Worm (Caenorhabditis elegans) whole organism, L2 larva: ENCODE measurements around the gene cey-4.

Experiments
- F13H6.1 ChIP-seq: sonication (generic microtip); optimal IDR thresholded peaks from 2 replicates; lab custom pipeline; 2016; ENCODE audit warnings: missing genetic modification characterization, missing compliant biosample characterization
- R02D3.7 ChIP-seq: fragments of 150-350 bp; optimal IDR thresholded peaks from 2 replicates; lab custom pipeline; 2014; ENCODE audit warnings: missing biosample characterization, missing genetic modification characterization
- Y55F3AM.14 ChIP-seq: fragments of 200-800 bp; sonication (Bioruptor generic); optimal IDR thresholded peaks from 2 replicates; lab custom pipeline; 2018; ENCODE audit warnings: mild to moderate bottlenecking, missing genetic modification characterization, missing compliant biosample characterization
- ZK546.5 ChIP-seq: sonication (generic microtip); optimal IDR thresholded peaks from 2 replicates; lab custom pipeline; 2017; ENCODE audit warnings: missing biosample characterization, missing genetic modification characterization
- alr-1 ChIP-seq: fragments of 150-350 bp; optimal IDR thresholded peaks from 2 replicates; lab custom pipeline; 2014; ENCODE audit warnings: missing biosample characterization, missing genetic modification characterization
- aly-2 ChIP-seq: fragments of 150-350 bp; optimal IDR thresholded peaks from 2 replicates; lab custom pipeline; 2014; ENCODE audit warnings: missing biosample characterization, missing genetic modification characterization
- blmp-1 ChIP-seq: sonication (generic microtip); optimal IDR thresholded peaks from 2 replicates; lab custom pipeline; 2017; ENCODE audit warnings: missing genetic modification characterization, mild to moderate bottlenecking, missing compliant biosample characterization, antibody characterized with exemption, moderate library complexity; ENCODE audit not compliant: insufficient read depth
- ceh-16 ChIP-seq: fragments of 150-350 bp; optimal IDR thresholded peaks from 2 replicates; lab custom pipeline; 2014; ENCODE audit warnings: missing biosample characterization, missing genetic modification characterization
- ceh-82 ChIP-seq: fragments of 150-350 bp; optimal IDR thresholded peaks from 2 replicates; lab custom pipeline; 2014; ENCODE audit warnings: missing biosample characterization, missing genetic modification characterization
- crh-2 ChIP-seq: sonication (generic microtip); optimal IDR thresholded peaks from 2 replicates; lab custom pipeline; 2017; ENCODE audit warnings: missing biosample characterization, missing genetic modification characterization
- egl-27 ChIP-seq: sonication (generic microtip); optimal IDR thresholded peaks from 3 replicates; lab custom pipeline; 2017; ENCODE audit warnings: missing biosample characterization, missing genetic modification reagents, missing genetic modification characterization
- elt-1 ChIP-seq: fragments of 150-350 bp; optimal IDR thresholded peaks from 2 replicates; lab custom pipeline; 2014; ENCODE audit warnings: missing biosample characterization, missing genetic modification characterization
- elt-3 ChIP-seq: sonication (generic microtip); optimal IDR thresholded peaks from 2 replicates; lab custom pipeline; 2017; ENCODE audit warnings: missing biosample characterization, missing genetic modification characterization
- gmeb-1 ChIP-seq: fragments of 150-350 bp; optimal IDR thresholded peaks from 2 replicates; lab custom pipeline; 2014; ENCODE audit warnings: missing biosample characterization, missing genetic modification characterization
- lin-11 ChIP-seq: fragments of 150-350 bp; sonication (generic microtip); optimal IDR thresholded peaks from 2 replicates; lab custom pipeline; 2014; ENCODE audit warnings: missing biosample characterization, missing genetic modification characterization, inconsistent platforms, mixed read lengths
- lin-39 ChIP-seq: fragments of 150-350 bp; optimal IDR thresholded peaks from 2 replicates; lab custom pipeline; 2014; ENCODE audit warnings: missing biosample characterization, missing genetic modification reagents, missing genetic modification characterization
- mab-5 ChIP-seq: fragments of 150-350 bp; optimal IDR thresholded peaks from 2 replicates; lab custom pipeline; 2014; ENCODE audit warnings: missing biosample characterization, missing genetic modification characterization
- mbf-1 ChIP-seq: sonication (generic microtip); optimal IDR thresholded peaks from 2 replicates; lab custom pipeline; 2017; ENCODE audit warnings: missing biosample characterization, missing genetic modification characterization
- mdl-1 ChIP-seq, 2 experiments: fragments of 150-350 bp in 1 of 2; sonication (generic microtip) in 1 of 2; optimal IDR thresholded peaks; 2 replicates each; lab custom pipeline; 2017; ENCODE audit warnings: missing biosample characterization in 2 of 2, missing genetic modification characterization in 2 of 2
- nhr-10 ChIP-seq: sonication (generic microtip); optimal IDR thresholded peaks from 2 replicates; lab custom pipeline; 2017; ENCODE audit warnings: missing biosample characterization, missing genetic modification characterization
- nhr-12 ChIP-seq: fragments of 150-350 bp; optimal IDR thresholded peaks from 2 replicates; lab custom pipeline; 2014; ENCODE audit warnings: missing biosample characterization, missing genetic modification characterization
- nhr-21 ChIP-seq: fragments of 150-350 bp; optimal IDR thresholded peaks from 2 replicates; lab custom pipeline; 2014; ENCODE audit warnings: missing biosample characterization, missing genetic modification characterization
- nhr-25 ChIP-seq: fragments of 150-350 bp; sonication (generic microtip); optimal IDR thresholded peaks from 3 replicates; lab custom pipeline; 2014; ENCODE audit warnings: missing biosample characterization, missing genetic modification characterization
- nhr-6 ChIP-seq: fragments of 150-350 bp; optimal IDR thresholded peaks from 2 replicates; lab custom pipeline; 2014; ENCODE audit warnings: missing biosample characterization, missing genetic modification characterization
- peb-1 ChIP-seq: fragments of 150-350 bp; optimal IDR thresholded peaks from 2 replicates; lab custom pipeline; 2014; ENCODE audit warnings: missing biosample characterization, missing genetic modification characterization
- skn-1 ChIP-seq: sonication (generic microtip); optimal IDR thresholded peaks from 2 replicates; lab custom pipeline; 2017; ENCODE audit warnings: missing biosample characterization, missing genetic modification characterization
- sma-3 ChIP-seq: sonication (generic microtip); optimal IDR thresholded peaks from 2 replicates; lab custom pipeline; 2016; ENCODE audit warnings: missing genetic modification reagents, missing genetic modification characterization, missing compliant biosample characterization
- sma-9 ChIP-seq, 2 experiments: fragments of 150-350 bp in 1 of 2; sonication (generic microtip) in 1 of 2; optimal IDR thresholded peaks; 2 replicates each; lab custom pipeline; 2014 to 2016; ENCODE audit warnings: missing genetic modification characterization in 2 of 2, mild to moderate bottlenecking in 1 of 2, missing biosample characterization in 1 of 2, missing compliant biosample characterization in 1 of 2, missing genetic modification reagents in 1 of 2, moderate library complexity in 1 of 2
- unc-39 ChIP-seq: fragments of 150-350 bp; optimal IDR thresholded peaks from 2 replicates; lab custom pipeline; 2014; ENCODE audit warnings: missing biosample characterization, missing genetic modification characterization
- unc-55 ChIP-seq: fragments of 150-350 bp; sonication (generic microtip); optimal IDR thresholded peaks from 3 replicates; lab custom pipeline; 2014; ENCODE audit warnings: missing biosample characterization, missing genetic modification reagents, missing genetic modification characterization
- unc-62 ChIP-seq: fragments of 150-350 bp; optimal IDR thresholded peaks from 2 replicates; lab custom pipeline; 2014; ENCODE audit warnings: missing biosample characterization, missing genetic modification reagents, missing genetic modification characterization
- ztf-1 ChIP-seq: fragments of 200-800 bp; sonication (Bioruptor generic); conservative IDR thresholded peaks from 2 replicates; pipeline ENCODE4 v1.3.6; 2022; ENCODE audit warnings: missing genetic modification characterization, missing compliant biosample characterization
- ztf-11 ChIP-seq: sonication (generic microtip); optimal IDR thresholded peaks from 2 replicates; lab custom pipeline; 2017; ENCODE audit warnings: missing biosample characterization, missing genetic modification characterization

Gene cey-4

DNA sequence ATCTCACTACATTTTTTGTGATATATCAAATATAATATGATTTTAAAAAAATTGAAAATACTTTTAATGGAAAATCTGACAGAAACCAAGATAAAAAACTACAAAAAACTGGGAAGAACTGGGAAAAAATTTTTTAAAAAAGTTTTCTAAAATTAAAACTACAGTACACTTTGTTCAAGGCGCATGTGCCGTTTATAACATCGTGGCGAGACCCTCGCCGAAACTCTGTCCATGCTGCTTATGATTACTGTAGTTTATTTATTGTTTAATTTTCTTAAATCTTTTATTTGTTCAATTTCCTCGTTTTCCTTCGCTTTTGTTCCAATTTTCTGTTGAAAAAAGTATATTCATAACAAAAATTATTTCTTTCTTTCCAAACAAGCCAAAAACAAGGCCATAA, 13.0 kb upstream of the cey-4 start, which contains the start of gene athp-1:
TSS of gene athp-1 (plus strand) at position 305 of the 400 bp plus-strand sequence.
- TF ChIP-seq nhr-12 (tag; lab: Kevin White, UChicago): no peak
- TF ChIP-seq mab-5: no peak
- TF ChIP-seq sma-3 (GFP tag; lab: Kevin White, UChicago): no peak
- no peak for TF ChIP-seq F13H6.1 (tag; lab: Kevin White, UChicago)
- TF ChIP-seq ztf-11: no peak
- TF ChIP-seq ztf-1 (GFP tag; lab: Robert Waterston, UW): no peak
- TF ChIP-seq unc-62 (GFP tag; lab: Kevin White, UChicago): no peak
- TF ChIP-seq ZK546.5 (tag; lab: Kevin White, UChicago): no peak
- no peak for TF ChIP-seq nhr-6

DNA sequence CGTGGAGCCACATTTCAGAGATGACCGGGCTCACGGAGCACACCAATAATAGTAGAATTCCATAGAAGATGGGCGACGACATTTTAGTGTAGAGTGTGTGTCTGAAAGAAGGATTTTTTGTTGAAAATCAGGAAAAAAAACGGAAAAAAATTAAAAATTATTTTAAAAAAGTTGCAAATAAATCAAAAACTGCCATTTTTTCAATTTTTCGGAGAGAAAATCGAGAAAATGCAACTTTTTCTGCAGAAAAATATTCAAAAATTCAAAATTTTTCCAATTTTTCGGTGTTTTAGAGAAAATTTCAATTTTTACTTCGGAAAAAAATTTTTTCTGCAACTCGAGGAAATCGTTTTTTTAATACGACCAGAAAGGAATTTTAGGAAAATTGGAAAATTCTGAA, 11.6 kb upstream of the cey-4 start, which contains the start of gene C44B9.3:
TSS of gene C44B9.3 (minus strand) at position 101 of the 400 bp plus-strand sequence.
- no peak for TF ChIP-seq unc-62 (GFP tag; lab: Kevin White, UChicago)
- no peak for TF ChIP-seq nhr-6
- TF ChIP-seq blmp-1: no peak
- TF ChIP-seq mab-5: no peak
- TF ChIP-seq crh-2: no peak
- no peak for TF ChIP-seq sma-9 (GFP tag; optimal IDR thresholded peaks at IDR 0.05; lab: Kevin White, UChicago)
- no peak for TF ChIP-seq sma-9 (tag; optimal IDR thresholded peaks at IDR 0.05; lab: Kevin White, UChicago)
- no peak for TF ChIP-seq egl-27 (tag; lab: Kevin White, UChicago)
- TF ChIP-seq mbf-1: no peak
- no peak for TF ChIP-seq mdl-1 (tag; optimal IDR thresholded peaks at IDR 0.05; lab: Kevin White, UChicago)
- no peak for TF ChIP-seq nhr-10 (tag; lab: Kevin White, UChicago)
- no peak for TF ChIP-seq lin-39

DNA sequence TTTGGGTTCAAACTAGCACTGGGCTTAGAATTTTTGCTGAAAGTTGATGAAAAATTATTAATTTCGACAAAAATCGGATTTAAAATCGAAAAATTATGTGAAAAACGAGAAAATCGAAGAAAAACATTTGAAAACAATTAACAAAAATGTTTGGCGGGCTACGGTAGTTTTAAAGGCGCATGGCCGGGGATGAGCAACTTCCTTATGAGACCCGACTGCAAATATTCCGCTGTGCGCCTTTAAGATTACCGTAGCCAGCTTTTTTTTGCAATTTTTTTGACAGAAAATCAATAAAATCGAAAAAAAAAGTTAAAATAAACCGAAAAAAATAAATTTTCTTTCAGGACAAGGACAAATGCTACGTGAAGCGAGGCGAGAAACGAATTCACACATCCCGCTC, 9.0 kb upstream of the cey-4 start:
- TF ChIP-seq aly-2 (no peak), ztf-11 (no peak), sma-9 (GFP tag; optimal IDR thresholded peaks at IDR 0.05; lab: Kevin White, UChicago) (no peak), sma-9 (tag; optimal IDR thresholded peaks at IDR 0.05; lab: Kevin White, UChicago) (no peak), nhr-12 (tag; lab: Kevin White, UChicago) (no peak), mbf-1 (no peak), R02D3.7 (tag; lab: Kevin White, UChicago) (no peak), crh-2 (no peak), ZK546.5 (tag; lab: Kevin White, UChicago) (no peak), mdl-1 (tag; optimal IDR thresholded peaks at IDR 0.05; lab: Kevin White, UChicago) (no peak), elt-3 (tag; lab: Kevin White, UChicago) (no peak), peb-1 (tag; lab: Kevin White, UChicago) (no peak), Y55F3AM.14 (GFP tag; lab: Kevin White, UChicago) (no peak), nhr-21 (tag; lab: Kevin White, UChicago) (no peak)

DNA sequence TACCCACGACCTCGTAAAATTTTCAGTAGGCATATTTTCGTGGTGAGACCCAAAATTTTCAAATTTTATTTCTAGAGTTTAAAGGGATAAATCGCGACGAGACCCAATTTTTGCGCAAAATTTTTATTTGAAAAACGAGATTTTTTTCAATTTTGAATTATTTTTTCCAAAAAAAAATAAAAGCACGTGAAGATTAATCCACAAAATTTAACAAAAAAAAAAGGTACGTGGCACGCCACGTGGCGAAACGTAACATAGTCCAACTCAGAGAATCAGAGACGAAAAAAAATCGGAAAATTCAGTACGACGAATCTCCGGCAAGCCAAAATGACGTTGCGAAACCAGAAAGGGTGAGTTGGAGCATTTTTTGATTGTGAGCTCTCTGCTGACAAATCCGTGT, 6.6 kb upstream of the cey-4 start, which contains the start of gene C44B9.2:
TSS of gene C44B9.2 (plus strand) at position 301 of the 400 bp plus-strand sequence.
- no peak for TF ChIP-seq nhr-10 (tag; lab: Kevin White, UChicago)
- TF ChIP-seq elt-1 (tag; lab: Kevin White, UChicago): no peak
- TF ChIP-seq unc-39 (tag; lab: Kevin White, UChicago): no peak
- no peak for TF ChIP-seq skn-1 (tag; lab: Kevin White, UChicago)
- TF ChIP-seq sma-3 (GFP tag; lab: Kevin White, UChicago): no peak
- TF ChIP-seq ceh-82 (tag; lab: Kevin White, UChicago): no peak
- TF ChIP-seq lin-11 (tag; lab: Kevin White, UChicago): no peak
- no peak for TF ChIP-seq ztf-1 (GFP tag; lab: Robert Waterston, UW)
- no peak for TF ChIP-seq nhr-12 (tag; lab: Kevin White, UChicago)
- TF ChIP-seq mdl-1 (tag; optimal IDR thresholded peaks at IDR 0.05; lab: Kevin White, UChicago): no peak
- TF ChIP-seq blmp-1: no peak
- TF ChIP-seq, all 48 proteins: peak for 0

ce11 chrIII:10870814-10871213, 2.3 kb upstream of the cey-4 start:
- TF ChIP-seq nhr-6 (no peak), mdl-1 (tag; optimal IDR thresholded peaks at IDR 0.05; lab: Kevin White, UChicago) (no peak), alr-1 (no peak), ceh-82 (tag; lab: Kevin White, UChicago) (no peak), ceh-16 (tag; lab: Kevin White, UChicago) (no peak), unc-62 (GFP tag; lab: Kevin White, UChicago) (no peak), nhr-25 (no peak), elt-1 (tag; lab: Kevin White, UChicago) (no peak), Y55F3AM.14 (GFP tag; lab: Kevin White, UChicago) (no peak), nhr-21 (tag; lab: Kevin White, UChicago) (no peak), R02D3.7 (tag; lab: Kevin White, UChicago) (no peak), lin-11 (tag; lab: Kevin White, UChicago) (no peak), unc-55 (GFP tag; lab: Kevin White, UChicago) (no peak), crh-2 (no peak), sma-3 (GFP tag; lab: Kevin White, UChicago) (no peak), unc-39 (tag; lab: Kevin White, UChicago) (no peak), mab-5 (no peak), gmeb-1 (no peak)
